Fruit fly (Drosophila melanogaster) whole organism, prepupa: ENCODE data around the gene Mondo.

Experiments
- Blimp-1 ChIP-seq: fragments of 200-800 bp; sonication (Bioruptor generic); optimal IDR thresholded peaks from 3 replicates; lab custom pipeline; 2017; ENCODE audit warnings: missing biosample characterization, missing genetic modification characterization, mild to moderate bottlenecking, moderate library complexity, missing genetic modification reagents
- CG10631 ChIP-seq: fragments of 200-800 bp; sonication (Bioruptor generic); optimal IDR thresholded peaks from 2 replicates; lab custom pipeline; 2016; ENCODE audit warnings: missing biosample characterization, missing genetic modification characterization
- CG10669 ChIP-seq: fragments of 200-800 bp; sonication (Bioruptor generic); optimal IDR thresholded peaks from 3 replicates; lab custom pipeline; 2018; ENCODE audit warnings: missing biosample characterization, mild to moderate bottlenecking, missing genetic modification characterization, moderate library complexity
- CG11762 ChIP-seq: fragments of 200-800 bp; sonication (Bioruptor generic); optimal IDR thresholded peaks from 3 replicates; lab custom pipeline; 2016; ENCODE audit warnings: missing biosample characterization, missing genetic modification characterization; ENCODE audit not compliant: insufficient read depth
- CG11902 ChIP-seq: fragments of 200-800 bp; sonication (Bioruptor generic); optimal IDR thresholded peaks from 3 replicates; lab custom pipeline; 2016; ENCODE audit warnings: missing biosample characterization, missing genetic modification characterization
- CG15336 ChIP-seq: fragments of 200-800 bp; sonication (Bioruptor generic); IDR thresholded peaks from 2 replicates; pipeline ENCODE4 v1.3.6; 2022; ENCODE audit warnings: missing biosample characterization, missing genetic modification characterization
- CG16779 ChIP-seq: fragments of 200-800 bp; sonication (Bioruptor generic); optimal IDR thresholded peaks from 3 replicates; lab custom pipeline; 2017; ENCODE audit warnings: missing biosample characterization, mild to moderate bottlenecking, missing genetic modification characterization
- CG3032 ChIP-seq: fragments of 200-800 bp; optimal IDR thresholded peaks from 2 replicates; lab custom pipeline; 2019; ENCODE audit warnings: missing biosample characterization, mild to moderate bottlenecking, missing genetic modification characterization, moderate library complexity
- CG31627 ChIP-seq: fragments of 200-800 bp; sonication (Bioruptor generic); optimal IDR thresholded peaks from 3 replicates; lab custom pipeline; 2016; ENCODE audit warnings: missing biosample characterization, missing genetic modification characterization
- CG32006 ChIP-seq: fragments of 200-800 bp; sonication (Bioruptor generic); optimal IDR thresholded peaks from 3 replicates; lab custom pipeline; 2017; ENCODE audit warnings: missing biosample characterization, mild to moderate bottlenecking, missing genetic modification characterization
- CG34406 ChIP-seq: fragments of 200-800 bp; sonication (Bioruptor generic); optimal IDR thresholded peaks from 3 replicates; lab custom pipeline; 2016; ENCODE audit warnings: missing biosample characterization, missing genetic modification characterization
- CG3919 ChIP-seq: fragments of 200-800 bp; sonication (Bioruptor generic); optimal IDR thresholded peaks from 3 replicates; lab custom pipeline; 2016; ENCODE audit warnings: missing biosample characterization, missing genetic modification characterization
- CG4318 ChIP-seq: fragments of 200-800 bp; sonication (Bioruptor generic); optimal IDR thresholded peaks from 3 replicates; lab custom pipeline; 2017; ENCODE audit warnings: missing biosample characterization, mild to moderate bottlenecking, missing genetic modification characterization
- CG6163 ChIP-seq: fragments of 200-800 bp; sonication (Bioruptor generic); IDR thresholded peaks from 3 replicates; pipeline ENCODE4 v1.3.6; 2022; ENCODE audit warnings: missing biosample characterization, missing genetic modification characterization
- CG6792 ChIP-seq: fragments of 200-800 bp; sonication (Bioruptor generic); optimal IDR thresholded peaks from 3 replicates; lab custom pipeline; 2016; ENCODE audit warnings: missing biosample characterization, missing genetic modification characterization
- CG6808 ChIP-seq: fragments of 200-800 bp; sonication (Bioruptor generic); optimal IDR thresholded peaks from 3 replicates; lab custom pipeline; 2017; ENCODE audit warnings: missing biosample characterization, missing genetic modification characterization, mild to moderate bottlenecking, moderate library complexity, missing genetic modification reagents
- CG6854 ChIP-seq: fragments of 200-800 bp; sonication (Bioruptor generic); optimal IDR thresholded peaks from 2 replicates; lab custom pipeline; 2017; ENCODE audit warnings: missing biosample characterization, mild to moderate bottlenecking, missing genetic modification characterization
- CG7368 ChIP-seq: fragments of 200-800 bp; sonication (Bioruptor generic); optimal IDR thresholded peaks from 3 replicates; lab custom pipeline; 2016; ENCODE audit warnings: missing biosample characterization, missing genetic modification characterization
- CG8119 ChIP-seq: fragments of 200-800 bp; sonication (Bioruptor generic); IDR thresholded peaks from 3 replicates; pipeline ENCODE4 v1.3.6; 2022; ENCODE audit warnings: missing biosample characterization, missing genetic modification characterization
- CG8319 ChIP-seq: fragments of 200-800 bp; sonication (Bioruptor generic); optimal IDR thresholded peaks from 3 replicates; lab custom pipeline; 2016; ENCODE audit warnings: missing biosample characterization, missing genetic modification characterization
- CG8632 ChIP-seq: fragments of 200-800 bp; sonication (Bioruptor generic); optimal IDR thresholded peaks from 3 replicates; lab custom pipeline; 2016; ENCODE audit warnings: missing biosample characterization, missing genetic modification characterization
- CG9139 ChIP-seq: fragments of 200-800 bp; sonication (Bioruptor generic); optimal IDR thresholded peaks from 3 replicates; lab custom pipeline; 2017; ENCODE audit warnings: missing biosample characterization, mild to moderate bottlenecking, missing genetic modification characterization
- Eip75B ChIP-seq: fragments of 200-800 bp; sonication (Bioruptor generic); optimal IDR thresholded peaks from 3 replicates; lab custom pipeline; 2016; ENCODE audit warnings: missing biosample characterization, missing genetic modification characterization
- Eip78C ChIP-seq: fragments of 200-800 bp; sonication (Bioruptor generic); peaks from one replicate; lab custom pipeline; 2016; ENCODE audit warnings: missing biosample characterization, missing genetic modification characterization
- Eip93F ChIP-seq: fragments of 200-800 bp; sonication (Bioruptor generic); optimal IDR thresholded peaks from 2 replicates; lab custom pipeline; 2016; ENCODE audit warnings: missing biosample characterization, mild to moderate bottlenecking, missing genetic modification characterization
- Ets21C ChIP-seq: fragments of 200-800 bp; sonication (Bioruptor generic); optimal IDR thresholded peaks from 3 replicates; lab custom pipeline; 2016; ENCODE audit warnings: missing biosample characterization, missing genetic modification characterization
- Gug ChIP-seq: fragments of 200-800 bp; sonication (Bioruptor generic); IDR thresholded peaks from 2 replicates; pipeline ENCODE4 v1.3.6; 2022; ENCODE audit warnings: missing biosample characterization, missing genetic modification characterization
- Hr38 ChIP-seq: sonication (Bioruptor generic); optimal IDR thresholded peaks from 2 replicates; lab custom pipeline; 2016; ENCODE audit warnings: missing biosample characterization, missing genetic modification characterization
- Hr39 ChIP-seq: fragments of 200-800 bp; sonication (Bioruptor generic); optimal IDR thresholded peaks from 2 replicates; lab custom pipeline; 2016; ENCODE audit warnings: missing biosample characterization, missing genetic modification characterization
- Hr4 ChIP-seq: fragments of 200-800 bp; sonication (Bioruptor generic); optimal IDR thresholded peaks from 3 replicates; lab custom pipeline; 2016; ENCODE audit warnings: missing biosample characterization, missing genetic modification characterization
- Lpt ChIP-seq: fragments of 200-800 bp; sonication (Bioruptor generic); optimal IDR thresholded peaks from 3 replicates; lab custom pipeline; 2016; ENCODE audit warnings: missing biosample characterization, missing genetic modification characterization
- Met ChIP-seq: fragments of 200-800 bp; sonication (Bioruptor generic); optimal IDR thresholded peaks from 3 replicates; lab custom pipeline; 2016; ENCODE audit warnings: missing biosample characterization, missing genetic modification characterization
- Smox ChIP-seq: fragments of 200-800 bp; sonication (Bioruptor generic); optimal IDR thresholded peaks from 3 replicates; lab custom pipeline; 2016; ENCODE audit warnings: missing biosample characterization, missing genetic modification characterization
- Sox15 ChIP-seq: fragments of 200-800 bp; sonication (Bioruptor generic); optimal IDR thresholded peaks from 3 replicates; lab custom pipeline; 2016; ENCODE audit warnings: missing biosample characterization, missing genetic modification characterization
- acj6 ChIP-seq: fragments of 200-800 bp; sonication (Bioruptor generic); optimal IDR thresholded peaks from 3 replicates; lab custom pipeline; 2016; ENCODE audit warnings: missing biosample characterization, missing genetic modification characterization
- dac ChIP-seq: fragments of 200-800 bp; sonication (Bioruptor generic); optimal IDR thresholded peaks from 2 replicates; lab custom pipeline; 2017; ENCODE audit warnings: missing biosample characterization, mild to moderate bottlenecking, missing genetic modification characterization
- dsx ChIP-seq: fragments of 200-800 bp; optimal IDR thresholded peaks from 3 replicates; lab custom pipeline; 2019; ENCODE audit warnings: missing biosample characterization, mild to moderate bottlenecking, missing genetic modification characterization, moderate library complexity; ENCODE audit not compliant: poor library complexity, severe bottlenecking
- eg ChIP-seq: fragments of 200-800 bp; sonication (Bioruptor generic); IDR thresholded peaks from 3 replicates; pipeline ENCODE4 v1.3.6; 2022; ENCODE audit warnings: missing biosample characterization, missing genetic modification characterization
- esn ChIP-seq: fragments of 200-800 bp; sonication (Bioruptor generic); optimal IDR thresholded peaks from 2 replicates; lab custom pipeline; 2016; ENCODE audit warnings: missing biosample characterization, mild to moderate bottlenecking, missing genetic modification characterization, moderate library complexity
- fd59A ChIP-seq: fragments of 200-800 bp; sonication (Bioruptor generic); optimal IDR thresholded peaks from 2 replicates; lab custom pipeline; 2017; ENCODE audit warnings: missing biosample characterization, mild to moderate bottlenecking, missing genetic modification characterization, missing genetic modification reagents
- fkh ChIP-seq: fragments of 200-800 bp; sonication (Bioruptor generic); optimal IDR thresholded peaks from 3 replicates; lab custom pipeline; 2017; ENCODE audit warnings: missing biosample characterization, mild to moderate bottlenecking, missing genetic modification characterization, moderate library complexity
- lz ChIP-seq: fragments of 200-800 bp; sonication (Bioruptor generic); optimal IDR thresholded peaks from 3 replicates; lab custom pipeline; 2016; ENCODE audit warnings: missing biosample characterization, missing genetic modification characterization
- net ChIP-seq: fragments of 200-800 bp; sonication (Bioruptor generic); optimal IDR thresholded peaks from 3 replicates; lab custom pipeline; 2016; ENCODE audit warnings: missing biosample characterization, missing genetic modification characterization
- pdm3 ChIP-seq: fragments of 200-800 bp; sonication (Bioruptor generic); optimal IDR thresholded peaks from 3 replicates; lab custom pipeline; 2016; ENCODE audit warnings: missing biosample characterization, missing genetic modification characterization
- salr ChIP-seq, 2 experiments: fragments of 200-800 bp; sonication (Bioruptor generic); optimal IDR thresholded peaks; 3 replicates each; lab custom pipeline; 2016 to 2018; ENCODE audit warnings: missing biosample characterization in 2 of 2, missing genetic modification characterization in 2 of 2, mild to moderate bottlenecking in 1 of 2
- spab ChIP-seq: fragments of 200-800 bp; sonication (Bioruptor generic); optimal IDR thresholded peaks from 2 replicates; lab custom pipeline; 2017; ENCODE audit warnings: missing biosample characterization, mild to moderate bottlenecking, missing genetic modification characterization, missing genetic modification reagents
- ss ChIP-seq, 2 experiments: fragments of 200-800 bp; sonication (Bioruptor generic); optimal IDR thresholded peaks; 2 replicates in 1 of 2; 3 replicates in 1 of 2; lab custom pipeline; 2017 to 2018; ENCODE audit warnings: mild to moderate bottlenecking in 2 of 2, missing biosample characterization in 2 of 2, missing genetic modification characterization in 2 of 2, moderate library complexity in 1 of 2
- svp ChIP-seq: fragments of 200-800 bp; sonication (Bioruptor generic); peaks from one replicate; lab custom pipeline; 2016; ENCODE audit warnings: missing biosample characterization, missing genetic modification characterization
- topi ChIP-seq: fragments of 200-800 bp; sonication (Bioruptor generic); optimal IDR thresholded peaks from 3 replicates; lab custom pipeline; 2016; ENCODE audit warnings: missing biosample characterization, missing genetic modification characterization
- vri ChIP-seq: fragments of 200-800 bp; sonication (Bioruptor generic); optimal IDR thresholded peaks from 3 replicates; lab custom pipeline; 2016; ENCODE audit warnings: missing biosample characterization, mild to moderate bottlenecking, missing genetic modification characterization

The Mondo gene

DNA sequence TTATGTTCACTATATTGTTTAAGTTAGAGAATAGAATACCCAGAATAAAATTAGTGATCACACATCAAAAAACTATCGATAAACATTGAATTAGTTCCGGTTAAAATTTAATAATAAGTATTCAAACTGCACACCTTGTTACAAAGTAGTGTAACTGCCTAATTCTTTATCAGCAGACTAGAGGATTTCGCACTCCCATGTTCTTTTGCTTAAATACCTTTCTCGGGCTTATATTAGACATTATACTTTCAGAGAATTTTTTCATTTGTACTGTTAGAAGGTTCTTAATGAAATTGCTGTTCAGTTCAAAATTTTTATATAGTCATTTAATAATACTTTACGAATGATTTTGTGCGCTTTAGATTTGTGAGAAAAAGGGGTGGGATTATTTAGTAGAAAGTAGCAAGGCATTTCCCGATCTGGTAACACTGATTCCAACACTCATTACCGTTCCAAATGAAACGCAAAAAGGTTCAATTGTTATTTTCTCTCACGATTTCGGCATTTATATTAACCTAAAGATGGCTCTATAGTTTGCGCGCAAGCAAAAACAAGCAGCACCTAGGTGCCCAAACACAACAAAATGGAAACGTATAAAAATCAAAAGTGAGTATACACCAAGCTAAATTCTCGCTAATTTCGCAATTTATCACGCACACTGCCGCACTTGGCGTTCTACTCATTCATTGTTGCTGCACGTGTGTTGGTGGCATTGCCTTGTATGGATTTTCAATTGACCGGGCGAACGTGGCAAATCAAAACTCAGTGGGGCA is 763 bp upstream of the Mondo start, which contains the start of gene crc:
TSS of gene crc (plus strand) at position 440 of the 773 bp plus-strand sequence.
- no peak for TF ChIP-seq CG10669 (GFP tag; lab: Kevin White, UChicago)
- peak; percentile 51 for TF ChIP-seq CG31627 (GFP tag; lab: Kevin White, UChicago)
- no peak for TF ChIP-seq CG4318 (GFP tag; lab: Kevin White, UChicago)
- TF ChIP-seq eg (GFP tag; lab: Robert Waterston, UW): no peak
- no peak for TF ChIP-seq Lpt (GFP tag; lab: Kevin White, UChicago)
- peak; percentile 32 for TF ChIP-seq pdm3
- TF ChIP-seq Eip75B (GFP tag; lab: Kevin White, UChicago): peak; percentile 10
- no peak for TF ChIP-seq CG6808 (GFP tag; lab: Kevin White, UChicago)
- TF ChIP-seq Hr4 (GFP tag; lab: Kevin White, UChicago): peak; percentile 44
- no peak; the same call in 2 of the 3 replicates for TF ChIP-seq CG6163 (GFP tag; lab: Robert Waterston, UW)
- TF ChIP-seq Sox15: peak; percentile 39
- no peak for TF ChIP-seq fd59A
- TF ChIP-seq CG8119: no peak
- peak; percentile 17 to 40 for TF ChIP-seq ss (GFP tag; optimal IDR thresholded peaks at IDR 0.05; lab: Kevin White, UChicago)
- peak; percentile 43 for TF ChIP-seq Smox (GFP tag; lab: Kevin White, UChicago)
- peak; percentile 43 for TF ChIP-seq CG6854
- TF ChIP-seq CG3919 (GFP tag; lab: Kevin White, UChicago): peak; percentile 4
- TF ChIP-seq spab (GFP tag; lab: Kevin White, UChicago): no peak
- TF ChIP-seq CG10631 (GFP tag; lab: Kevin White, UChicago): peak; percentile 48
- peak; percentile 32 for TF ChIP-seq net (GFP tag; lab: Kevin White, UChicago)
- TF ChIP-seq CG7368 (GFP tag; lab: Kevin White, UChicago): no peak
- peak in 1 of 2 experiments; percentile 14 for TF ChIP-seq salr (GFP tag; optimal IDR thresholded peaks at IDR 0.05; lab: Kevin White, UChicago)
- peak; percentile 12 for TF ChIP-seq CG9139 (GFP tag; lab: Kevin White, UChicago)
- TF ChIP-seq CG11902 (GFP tag; lab: Kevin White, UChicago): no peak
- peak; percentile 2 for TF ChIP-seq CG32006 (GFP tag; lab: Kevin White, UChicago)
- TF ChIP-seq dac: no peak
- no peak; the same call in 1 of the 2 replicates for TF ChIP-seq Gug
- peak; percentile 70 for TF ChIP-seq dsx (GFP tag; lab: Kevin White, UChicago)
- peak; percentile 32 for TF ChIP-seq Ets21C (GFP tag; lab: Kevin White, UChicago)
- TF ChIP-seq Eip93F (GFP tag; lab: Kevin White, UChicago): no peak
- no peak for TF ChIP-seq Blimp-1 (GFP tag; lab: Kevin White, UChicago)
- TF ChIP-seq CG6792 (GFP tag; lab: Kevin White, UChicago): no peak
- peak; percentile 81 for TF ChIP-seq Eip78C
- TF ChIP-seq Hr39 (GFP tag; lab: Kevin White, UChicago): peak; percentile 40
- TF ChIP-seq CG16779 (tag; lab: Kevin White, UChicago): peak; percentile 16
- TF ChIP-seq lz: peak; percentile 32
- peak; percentile 21 for TF ChIP-seq CG34406 (GFP tag; lab: Kevin White, UChicago)
- no peak for TF ChIP-seq topi (GFP tag; lab: Kevin White, UChicago)
- peak; percentile 53 for TF ChIP-seq Met (GFP tag; lab: Kevin White, UChicago)
- TF ChIP-seq esn: peak; percentile 27
- TF ChIP-seq svp: no peak
- TF ChIP-seq CG8319 (GFP tag; lab: Kevin White, UChicago): no peak
- TF ChIP-seq CG8632 (GFP tag; lab: Kevin White, UChicago): peak; percentile 41
- TF ChIP-seq Hr38 (GFP tag; lab: Kevin White, UChicago): no peak
- TF ChIP-seq vri: peak; percentile 53
- 0 out of 2 replicates have a peak, but pooled peaks have one; percentile 7 for TF ChIP-seq CG15336 (GFP tag; lab: Robert Waterston, UW)
- no peak for TF ChIP-seq fkh (GFP tag; lab: Kevin White, UChicago)
- TF ChIP-seq acj6 (GFP tag; lab: Kevin White, UChicago): peak; percentile 18
- TF ChIP-seq CG3032 (tag; lab: Kevin White, UChicago): no peak
- peak; percentile 25 for TF ChIP-seq CG11762 (GFP tag; lab: Kevin White, UChicago)
